Fruit fly (Drosophila melanogaster): ENCODE results near the gene w.

Gene w

dm6 chrX:2787857-2788256 lies 8.4 kb downstream of the w start:
- TF ChIP-seq CG7045 (GFP tag; optimal IDR thresholded peaks at IDR 0.05) (no peak), CG11617 (GFP tag; optimal IDR thresholded peaks at IDR 0.05) (no peak)

dm6 chrX:2787267-2787666 lies 9.0 kb downstream of the w start:
- TF ChIP-seq Hr96 (GFP tag; optimal IDR thresholded peaks at IDR 0.05) (peak; percentile 81), kay (GFP tag; ENCODE audit: borderline replicate concordance) (peak; percentile 88), CG12768 (GFP tag; optimal IDR thresholded peaks at IDR 0.05) (peak; percentile 74), Mnt (GFP tag; optimal IDR thresholded peaks at IDR 0.05) (peak; percentile 64), CG7045 (GFP tag; optimal IDR thresholded peaks at IDR 0.05) (peak; percentile 85), pad (GFP tag; optimal IDR thresholded peaks at IDR 0.05) (peak; percentile 76), CG1620 (GFP tag; optimal IDR thresholded peaks at IDR 0.05) (peak; percentile 79), toe (GFP tag; optimal IDR thresholded peaks at IDR 0.05) (peak; percentile 72), CG11617 (GFP tag; optimal IDR thresholded peaks at IDR 0.05) (peak; percentile 92), cic (GFP tag; optimal IDR thresholded peaks at IDR 0.05) (peak; percentile 1), CG14711 (tag; optimal IDR thresholded peaks at IDR 0.05) (peak; percentile 83), Crg-1 (GFP tag; optimal IDR thresholded peaks at IDR 0.05) (peak; percentile 30), CG7101 (tag; optimal IDR thresholded peaks at IDR 0.05) (peak; percentile 90), bab1 (GFP tag; optimal IDR thresholded peaks at IDR 0.05) (peak; percentile 93), CG33017 (tag; optimal IDR thresholded peaks at IDR 0.05) (peak; percentile 78), tj (GFP tag; optimal IDR thresholded peaks at IDR 0.05) (peak; percentile 77), cnc (optimal IDR thresholded peaks at IDR 0.05) (no peak), Clk (GFP tag; optimal IDR thresholded peaks at IDR 0.05) (peak; percentile 71), CG5204 (GFP tag; optimal IDR thresholded peaks at IDR 0.05) (peak; percentile 85), ovo (GFP tag; optimal IDR thresholded peaks at IDR 0.05) (peak; percentile 42)

- TF ChIP-seq Crg-1 (GFP tag; optimal IDR thresholded peaks at IDR 0.05) (peak; percentile 35), CG1620 (GFP tag; optimal IDR thresholded peaks at IDR 0.05) (peak; percentile 80), pad (GFP tag; optimal IDR thresholded peaks at IDR 0.05) (peak; percentile 66), ovo (GFP tag; optimal IDR thresholded peaks at IDR 0.05) (peak; percentile 12), CG7045 (GFP tag; optimal IDR thresholded peaks at IDR 0.05) (peak; percentile 87), cnc (optimal IDR thresholded peaks at IDR 0.05) (no peak), CG5204 (GFP tag; optimal IDR thresholded peaks at IDR 0.05) (peak; percentile 80), CG33017 (tag; optimal IDR thresholded peaks at IDR 0.05) (peak; percentile 86), tj (GFP tag; optimal IDR thresholded peaks at IDR 0.05) (peak; percentile 56), Hr96 (GFP tag; optimal IDR thresholded peaks at IDR 0.05) (peak; percentile 92), toe (GFP tag; optimal IDR thresholded peaks at IDR 0.05) (peak; percentile 84), CG7101 (tag; optimal IDR thresholded peaks at IDR 0.05) (peak; percentile 93), Mnt (GFP tag; optimal IDR thresholded peaks at IDR 0.05) (peak; percentile 68), bab1 (GFP tag; optimal IDR thresholded peaks at IDR 0.05) (peak; percentile 84), Clk (GFP tag; optimal IDR thresholded peaks at IDR 0.05) (peak; percentile 72), CG14711 (tag; optimal IDR thresholded peaks at IDR 0.05) (peak; percentile 89), CG12768 (GFP tag; optimal IDR thresholded peaks at IDR 0.05) (peak; percentile 87), cic (GFP tag; optimal IDR thresholded peaks at IDR 0.05) (no peak), CG11617 (GFP tag; optimal IDR thresholded peaks at IDR 0.05) (peak; percentile 61), kay (GFP tag; ENCODE audit: borderline replicate concordance) (no peak)
These were observed 9.6 kb downstream of the w start for dm6 chrX:2786553-2787118.

- no peak for TF ChIP-seq bab1 (GFP tag; optimal IDR thresholded peaks at IDR 0.05)
- TF ChIP-seq CG14711 (tag; optimal IDR thresholded peaks at IDR 0.05) = no peak
- TF ChIP-seq CG1620 (GFP tag; optimal IDR thresholded peaks at IDR 0.05) = no peak
- no peak for TF ChIP-seq ovo (GFP tag; optimal IDR thresholded peaks at IDR 0.05)
- no peak for TF ChIP-seq CG12768 (GFP tag; optimal IDR thresholded peaks at IDR 0.05)
- no peak for TF ChIP-seq Crg-1 (GFP tag; optimal IDR thresholded peaks at IDR 0.05)
- no peak for TF ChIP-seq tj (GFP tag; optimal IDR thresholded peaks at IDR 0.05)
- TF ChIP-seq CG7045 (GFP tag; optimal IDR thresholded peaks at IDR 0.05) = no peak
- TF ChIP-seq toe (GFP tag; optimal IDR thresholded peaks at IDR 0.05) = no peak
- TF ChIP-seq Hr96 (GFP tag; optimal IDR thresholded peaks at IDR 0.05) = no peak
These were observed 30.8 kb downstream of the w start for dm6 chrX:2765440-2765839.

dm6 chrX:2761198-2761597 lies 35.1 kb downstream of the w start:
- TF ChIP-seq Hr96 (GFP tag; optimal IDR thresholded peaks at IDR 0.05) (no peak), CG11617 (GFP tag; optimal IDR thresholded peaks at IDR 0.05) (no peak), CG14711 (tag; optimal IDR thresholded peaks at IDR 0.05) (no peak), toe (GFP tag; optimal IDR thresholded peaks at IDR 0.05) (no peak), cic (GFP tag; optimal IDR thresholded peaks at IDR 0.05) (no peak), CG33017 (tag; optimal IDR thresholded peaks at IDR 0.05) (no peak)

- no peak for TF ChIP-seq bab1 (GFP tag; optimal IDR thresholded peaks at IDR 0.05)
These were observed 38.9 kb downstream of the w start for dm6 chrX:2757400-2757799.

- TF ChIP-seq CG1620 (GFP tag; optimal IDR thresholded peaks at IDR 0.05) (no peak), CG5204 (GFP tag; optimal IDR thresholded peaks at IDR 0.05) (no peak), Mnt (GFP tag; optimal IDR thresholded peaks at IDR 0.05) (no peak), toe (GFP tag; optimal IDR thresholded peaks at IDR 0.05) (no peak), bab1 (GFP tag; optimal IDR thresholded peaks at IDR 0.05) (no peak), CG33017 (tag; optimal IDR thresholded peaks at IDR 0.05) (no peak), pad (GFP tag; optimal IDR thresholded peaks at IDR 0.05) (no peak), ovo (GFP tag; optimal IDR thresholded peaks at IDR 0.05) (no peak), tj (GFP tag; optimal IDR thresholded peaks at IDR 0.05) (no peak), cnc (optimal IDR thresholded peaks at IDR 0.05) (no peak), CG14711 (tag; optimal IDR thresholded peaks at IDR 0.05) (no peak), Clk (GFP tag; optimal IDR thresholded peaks at IDR 0.05) (no peak), cic (GFP tag; optimal IDR thresholded peaks at IDR 0.05) (no peak), kay (GFP tag; ENCODE audit: borderline replicate concordance) (no peak), Hr96 (GFP tag; optimal IDR thresholded peaks at IDR 0.05) (no peak), CG12768 (GFP tag; optimal IDR thresholded peaks at IDR 0.05) (no peak), Crg-1 (GFP tag; optimal IDR thresholded peaks at IDR 0.05) (no peak), CG11617 (GFP tag; optimal IDR thresholded peaks at IDR 0.05) (no peak), CG7045 (GFP tag; optimal IDR thresholded peaks at IDR 0.05) (no peak), CG7101 (tag; optimal IDR thresholded peaks at IDR 0.05) (no peak)
These were observed 46.6 kb downstream of the w start for dm6 chrX:2749693-2750092.
